Fruit fly (Drosophila melanogaster): ENCODE measurements around the gene CG13040.

CG13040 gene

DNA sequence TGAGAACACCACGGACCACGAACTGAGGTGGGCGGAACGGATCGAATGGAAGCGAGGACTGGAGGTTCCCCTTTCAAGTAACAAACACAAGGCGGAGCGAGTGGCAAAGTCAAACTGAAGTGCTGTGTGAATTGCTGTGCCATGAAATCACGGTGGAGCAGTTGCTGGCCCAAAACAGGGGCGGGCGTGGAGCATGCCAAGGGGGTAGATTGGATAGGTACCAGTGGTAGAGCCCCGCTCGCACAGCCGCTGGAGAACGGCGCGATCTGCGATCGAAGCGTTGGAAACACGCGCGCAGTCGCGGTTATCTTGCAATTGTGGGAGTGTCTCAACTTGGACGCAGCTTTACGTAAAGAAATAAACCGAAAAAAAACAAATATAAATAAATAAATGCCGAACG lies 1.2 kb upstream of the CG13040 start, which contains the start of gene CG13038 (continued):
- TF ChIP-seq CG6175 (GFP tag; IDR thresholded peaks at IDR 0.05) = 0 out of 3 replicates have a peak, but pooled peaks have one; percentile 23
- TF ChIP-seq hth (optimal IDR thresholded peaks at IDR 0.05) = no peak
- 0 out of 3 replicates have a peak, but pooled peaks have one; percentile 18 for TF ChIP-seq ase (GFP tag; IDR thresholded peaks at IDR 0.05)
- TF ChIP-seq Ets97D (GFP tag; optimal IDR thresholded peaks at IDR 0.05) = no peak
- no peak for TF ChIP-seq CG34422 (GFP tag; IDR thresholded peaks at IDR 0.05)
- TF ChIP-seq CG8359 (GFP tag; optimal IDR thresholded peaks at IDR 0.05; ENCODE audit: borderline replicate concordance) = no peak
- TF ChIP-seq ac (GFP tag; optimal IDR thresholded peaks at IDR 0.05) = no peak
- no peak for TF ChIP-seq aop (GFP tag; IDR thresholded peaks at IDR 0.05)
- TF ChIP-seq CG18599 (GFP tag; optimal IDR thresholded peaks at IDR 0.05) = no peak
- no peak for TF ChIP-seq slp2 (GFP tag; optimal IDR thresholded peaks at IDR 0.05)
- no peak for TF ChIP-seq fd102C (GFP tag; optimal IDR thresholded peaks at IDR 0.05)
- no peak for TF ChIP-seq gsb (GFP tag; IDR thresholded peaks at IDR 0.05)
- no peak for TF ChIP-seq CG10267 (tag; optimal IDR thresholded peaks at IDR 0.05)
- TF ChIP-seq gcm (GFP tag; optimal IDR thresholded peaks at IDR 0.05) = no peak
- no peak for TF ChIP-seq crc (GFP tag; optimal IDR thresholded peaks at IDR 0.05)
- TF ChIP-seq CG14965 (GFP tag; optimal IDR thresholded peaks at IDR 0.05; ENCODE audit: borderline replicate concordance) = no peak
- TF ChIP-seq CG10979 (tag; optimal IDR thresholded peaks at IDR 0.05) = no peak
- no peak for TF ChIP-seq sna (GFP tag; IDR thresholded peaks at IDR 0.05; ENCODE audit: partially characterized antibody)
- no peak for TF ChIP-seq D19B (GFP tag; optimal IDR thresholded peaks at IDR 0.05)
- no peak for TF ChIP-seq twi (tag; optimal IDR thresholded peaks at IDR 0.05)
- TF ChIP-seq ash1 (GFP tag; optimal IDR thresholded peaks at IDR 0.05) = no peak
- TF ChIP-seq CG7839 (tag; optimal IDR thresholded peaks at IDR 0.05) = no peak
- TF ChIP-seq pb (GFP tag; optimal IDR thresholded peaks at IDR 0.05) = no peak
- TF ChIP-seq Meics (GFP tag; optimal IDR thresholded peaks at IDR 0.05) = no peak
- peak; percentile 75 for TF ChIP-seq Ets65A (GFP tag)
- no peak for TF ChIP-seq Camta (GFP tag; optimal IDR thresholded peaks at IDR 0.05)
- TF ChIP-seq Atf6 (GFP tag; IDR thresholded peaks at IDR 0.05) = no peak
- TF ChIP-seq Neu2 (GFP tag; optimal IDR thresholded peaks at IDR 0.05; ENCODE audit: borderline replicate concordance) = no peak
- no peak for TF ChIP-seq CG2129 (GFP tag; IDR thresholded peaks at IDR 0.05; ENCODE audit: partially characterized antibody)
- no peak for TF ChIP-seq CG12299 (tag; optimal IDR thresholded peaks at IDR 0.05)
- TF ChIP-seq CHES-1-like (GFP tag; optimal IDR thresholded peaks at IDR 0.05) = no peak
- no peak for TF ChIP-seq CG2875 (GFP tag; optimal IDR thresholded peaks at IDR 0.05)
- TF ChIP-seq CG8944 (GFP tag; optimal IDR thresholded peaks at IDR 0.05) = no peak
- TF ChIP-seq CG14014 (GFP tag; IDR thresholded peaks at IDR 0.05) = no peak
- 0 out of 2 replicates have a peak, but pooled peaks have one; percentile 10 for TF ChIP-seq bowl (GFP tag; IDR thresholded peaks at IDR 0.05)
- TF ChIP-seq pnt (GFP tag; optimal IDR thresholded peaks at IDR 0.05) = no peak

DNA sequence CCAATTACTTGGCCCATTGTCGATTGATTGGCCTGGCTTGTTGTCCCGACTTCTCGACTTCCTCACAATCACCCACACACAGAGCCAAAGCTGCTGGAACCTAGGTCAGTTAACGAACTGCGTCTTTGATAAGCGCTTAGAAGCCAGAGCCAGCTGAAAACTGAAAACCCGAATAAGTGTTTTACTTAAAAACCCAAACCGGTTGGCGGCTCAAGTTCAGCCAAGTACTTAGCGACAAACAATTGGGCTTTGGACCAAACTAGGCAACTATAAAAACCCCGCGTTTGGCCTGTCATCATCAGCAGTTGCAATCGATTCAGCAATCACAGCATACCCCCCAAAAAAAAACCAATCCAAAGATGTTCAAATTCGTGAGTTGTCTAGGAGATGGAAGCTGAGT lies 3.2 kb downstream of the CG13040 start, which contains the start of gene CG13059:
Gene CG13059, plus strand, starts transcription at position 301 of the 400 bp plus-strand sequence.
- TF ChIP-seq CG6175 (GFP tag; IDR thresholded peaks at IDR 0.05) (no peak), CTCF (GFP tag; optimal IDR thresholded peaks at IDR 0.05) (no peak), Lhr (GFP tag; optimal IDR thresholded peaks at IDR 0.05) (no peak), hb (GFP tag; IDR thresholded peaks at IDR 0.05; ENCODE audit: partially characterized antibody) (no peak), CG18764 (GFP tag; optimal IDR thresholded peaks at IDR 0.05) (no peak), CG17912 (GFP tag; optimal IDR thresholded peaks at IDR 0.05) (no peak), Lim3 (GFP tag; IDR thresholded peaks at IDR 0.05) (no peak), CG9876 (GFP tag; optimal IDR thresholded peaks at IDR 0.05) (no peak), gt (GFP tag; IDR thresholded peaks at IDR 0.05) (no peak), repo (GFP tag; optimal IDR thresholded peaks at IDR 0.05) (no peak), ftz-f1 (GFP tag; optimal IDR thresholded peaks at IDR 0.05) (no peak), chinmo (GFP tag; IDR thresholded peaks at IDR 0.05; ENCODE audit: partially characterized antibody) (no peak), E2f2 (GFP tag; IDR thresholded peaks at IDR 0.05) (no peak), CG5953 (GFP tag; IDR thresholded peaks at IDR 0.05) (no peak), CG10462 (GFP tag; optimal IDR thresholded peaks at IDR 0.05) (no peak), CG12155 (GFP tag; optimal IDR thresholded peaks at IDR 0.05) (no peak), Dfd (GFP tag; optimal IDR thresholded peaks at IDR 0.05) (no peak), unc-4 (GFP tag; IDR thresholded peaks at IDR 0.05; ENCODE audit: partially characterized antibody) (no peak)
